Fruit fly (Drosophila melanogaster): ENCODE measurements around the gene CG33310.

Gene CG33310

DNA sequence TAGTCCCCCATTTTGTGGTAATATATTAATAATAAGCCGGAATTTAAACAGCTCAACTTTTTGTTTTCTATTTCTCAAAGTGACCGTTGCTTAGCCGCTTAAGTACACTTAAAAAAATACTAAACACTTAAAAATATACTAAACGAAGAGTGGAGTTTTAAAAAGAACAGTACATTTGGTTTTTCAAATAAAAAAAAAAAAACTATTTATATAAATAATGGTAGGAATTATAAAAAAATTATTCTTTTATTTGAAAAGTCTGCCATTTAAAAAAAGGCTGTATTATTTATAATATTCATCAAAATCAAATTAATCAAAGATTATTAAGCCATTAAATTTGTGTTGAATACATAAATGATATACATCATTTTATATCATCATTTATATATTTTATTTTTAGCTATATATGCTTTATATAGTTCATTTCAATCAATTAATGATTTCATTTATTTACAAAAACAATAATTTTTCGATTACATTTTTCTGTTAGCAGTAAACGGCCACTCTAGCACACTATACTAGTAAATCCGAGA lies 19.3 kb upstream of the CG33310 start, which contains the start of the genes Ankrd49 and NC2beta:
TSS of gene Ankrd49 (minus strand) at position 101 of the 533 bp plus-strand sequence.
TSS of gene NC2beta (plus strand) at position 483 of the 533 bp plus-strand sequence.
- TF ChIP-seq CG6276 (GFP tag; optimal IDR thresholded peaks at IDR 0.05) = no peak
- no peak for TF ChIP-seq CG11762 (GFP tag; optimal IDR thresholded peaks at IDR 0.05; ENCODE audit: insufficient read depth)
- no peak for TF ChIP-seq CG6808 (GFP tag; optimal IDR thresholded peaks at IDR 0.05)
- TF ChIP-seq CG6792 (GFP tag; optimal IDR thresholded peaks at IDR 0.05) = no peak
- TF ChIP-seq CG10631 (GFP tag; optimal IDR thresholded peaks at IDR 0.05) = no peak
- no peak for TF ChIP-seq Sox14 (GFP tag; optimal IDR thresholded peaks at IDR 0.05)
- TF ChIP-seq CG6163 (GFP tag; IDR thresholded peaks at IDR 0.05) = no peak
- no peak for TF ChIP-seq CG11294 (GFP tag; IDR thresholded peaks at IDR 0.05)
- no peak for TF ChIP-seq Blimp-1 (GFP tag; optimal IDR thresholded peaks at IDR 0.05)

DNA sequence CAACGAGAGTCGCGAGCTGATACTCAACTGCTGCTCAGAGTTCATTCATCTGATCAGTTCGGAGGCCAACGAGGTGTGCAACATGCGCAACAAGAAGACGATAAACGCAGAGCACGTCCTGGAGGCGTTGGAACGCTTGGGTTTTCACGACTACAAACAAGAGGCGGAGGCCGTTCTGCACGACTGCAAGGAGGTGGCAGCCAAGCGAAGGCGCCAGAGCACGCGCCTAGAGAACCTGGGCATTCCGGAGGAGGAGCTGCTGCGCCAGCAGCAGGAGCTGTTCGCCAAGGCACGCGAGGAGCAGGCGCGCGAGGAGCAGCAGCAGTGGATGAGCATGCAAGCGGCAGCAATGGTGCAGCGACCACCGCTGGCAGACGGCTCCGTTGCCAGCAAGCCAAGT lies 18.6 kb upstream of the CG33310 start:
- TF ChIP-seq fd59A (GFP tag; optimal IDR thresholded peaks at IDR 0.05) (no peak), Lpt (GFP tag; optimal IDR thresholded peaks at IDR 0.05) (no peak), CG10631 (GFP tag; optimal IDR thresholded peaks at IDR 0.05) (no peak), CG3032 (tag; optimal IDR thresholded peaks at IDR 0.05) (no peak), Sox102F (GFP tag; optimal IDR thresholded peaks at IDR 0.05) (no peak), CG7368 (GFP tag; optimal IDR thresholded peaks at IDR 0.05) (no peak), CG10669 (GFP tag; optimal IDR thresholded peaks at IDR 0.05) (no peak), CG3919 (GFP tag; optimal IDR thresholded peaks at IDR 0.05) (no peak), vri (GFP tag; optimal IDR thresholded peaks at IDR 0.05) (no peak), CG6163 (GFP tag; IDR thresholded peaks at IDR 0.05) (no peak), Sox15 (GFP tag; optimal IDR thresholded peaks at IDR 0.05) (no peak), CG6792 (GFP tag; optimal IDR thresholded peaks at IDR 0.05) (no peak), net (GFP tag; optimal IDR thresholded peaks at IDR 0.05) (no peak), fd85E (GFP tag; optimal IDR thresholded peaks at IDR 0.05) (no peak), achi (GFP tag; optimal IDR thresholded peaks at IDR 0.05) (no peak), Gug (GFP tag; IDR thresholded peaks at IDR 0.05) (no peak), cyc (GFP tag; optimal IDR thresholded peaks at IDR 0.05) (no peak), CG16779 (tag; optimal IDR thresholded peaks at IDR 0.05) (no peak)

DNA sequence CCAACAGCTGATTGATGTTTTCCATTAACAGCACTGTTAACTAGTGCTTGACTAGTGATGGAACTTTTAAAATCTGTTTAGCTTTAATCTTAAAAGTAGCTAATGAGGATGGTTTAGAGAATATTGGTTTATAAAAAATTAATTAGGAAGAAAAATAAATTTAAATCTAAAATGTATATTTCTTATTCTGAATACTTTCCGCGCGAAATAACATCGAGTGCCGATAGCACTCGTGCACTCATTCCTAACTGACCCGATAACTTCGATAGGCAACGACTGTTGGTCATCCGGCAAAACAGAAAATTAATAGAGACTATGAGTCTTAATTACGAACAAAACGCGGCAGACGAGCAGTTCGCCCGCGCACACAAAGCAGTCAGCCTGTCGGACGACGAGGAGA lies 17.0 kb upstream of the CG33310 start, which contains the start of the genes THG and Rnmt:
TSS of gene THG (minus strand) at position 22 of the 400 bp plus-strand sequence.
TSS of gene Rnmt (plus strand) at position 237 of the 400 bp plus-strand sequence.
- TF ChIP-seq CG8319 (GFP tag; optimal IDR thresholded peaks at IDR 0.05) (peak; percentile 29), CG6163 (GFP tag; IDR thresholded peaks at IDR 0.05) (peak; percentile 73), Ets21C (GFP tag; optimal IDR thresholded peaks at IDR 0.05) (peak; percentile 60), Met (GFP tag; optimal IDR thresholded peaks at IDR 0.05) (no peak), CG31627 (GFP tag; optimal IDR thresholded peaks at IDR 0.05) (peak; percentile 72), CG6808 (GFP tag; optimal IDR thresholded peaks at IDR 0.05) (no peak), CG16779 (tag; optimal IDR thresholded peaks at IDR 0.05) (no peak), cyc (GFP tag; optimal IDR thresholded peaks at IDR 0.05) (peak; percentile 71), Sox14 (GFP tag; optimal IDR thresholded peaks at IDR 0.05) (peak; percentile 72), Eip78C (GFP tag) (peak; percentile 88), eg (GFP tag; IDR thresholded peaks at IDR 0.05) (peak; percentile 78; the same call in 2 of the 3 replicates), CG10631 (GFP tag; optimal IDR thresholded peaks at IDR 0.05) (peak; percentile 84), fkh (GFP tag; optimal IDR thresholded peaks at IDR 0.05) (no peak), Eip75B (GFP tag; optimal IDR thresholded peaks at IDR 0.05) (peak; percentile 82), CG15336 (GFP tag; IDR thresholded peaks at IDR 0.05) (peak; percentile 66), ss (GFP tag; optimal IDR thresholded peaks at IDR 0.05) (no peak), CG10669 (GFP tag; optimal IDR thresholded peaks at IDR 0.05) (no peak), Hr4 (GFP tag; optimal IDR thresholded peaks at IDR 0.05) (peak; percentile 75), vri (GFP tag; optimal IDR thresholded peaks at IDR 0.05) (no peak), esn (GFP tag; optimal IDR thresholded peaks at IDR 0.05) (peak; percentile 85), svp (GFP tag) (no peak), Hr38 (GFP tag; optimal IDR thresholded peaks at IDR 0.05) (no peak), fd85E (GFP tag; optimal IDR thresholded peaks at IDR 0.05) (no peak), Sox15 (GFP tag; optimal IDR thresholded peaks at IDR 0.05) (peak; percentile 52), Sox102F (GFP tag; optimal IDR thresholded peaks at IDR 0.05) (no peak), topi (GFP tag; optimal IDR thresholded peaks at IDR 0.05) (peak; percentile 67), CG32006 (GFP tag; optimal IDR thresholded peaks at IDR 0.05) (no peak), salr (GFP tag; optimal IDR thresholded peaks at IDR 0.05) (peak; percentile 14 to 63), CG8119 (GFP tag; IDR thresholded peaks at IDR 0.05) (no peak; the same call in 2 of the 3 replicates), OdsH (GFP tag; optimal IDR thresholded peaks at IDR 0.05) (peak; percentile 79), fd59A (GFP tag; optimal IDR thresholded peaks at IDR 0.05) (peak; percentile 13), spab (GFP tag; optimal IDR thresholded peaks at IDR 0.05) (no peak), CG6792 (GFP tag; optimal IDR thresholded peaks at IDR 0.05) (peak; percentile 69), CG4318 (GFP tag; optimal IDR thresholded peaks at IDR 0.05) (no peak), Smox (GFP tag; optimal IDR thresholded peaks at IDR 0.05) (peak; percentile 79)

Measured in whole organism, prepupa.